Worm (Caenorhabditis elegans) whole organism, L2 larva: Measurements from ENCODE around the gene srbc-21.
"Not testable (repeated sequence)": the region's sequence is repeated elsewhere in the genome, so short reads cannot be mapped to it uniquely, and the experiment has no call there.

Source experiments
- C34F6.9 ChIP-seq: fragments of 150-350 bp; optimal IDR thresholded peaks from 2 replicates; lab custom pipeline; 2014; ENCODE audit warnings: missing biosample characterization, missing genetic modification characterization
- F13H6.1 ChIP-seq: sonication (generic microtip); optimal IDR thresholded peaks from 2 replicates; lab custom pipeline; 2016; ENCODE audit warnings: missing genetic modification characterization, missing compliant biosample characterization
- R02D3.7 ChIP-seq: fragments of 150-350 bp; optimal IDR thresholded peaks from 2 replicates; lab custom pipeline; 2014; ENCODE audit warnings: missing biosample characterization, missing genetic modification characterization
- Y55F3AM.14 ChIP-seq: fragments of 200-800 bp; sonication (Bioruptor generic); optimal IDR thresholded peaks from 2 replicates; lab custom pipeline; 2018; ENCODE audit warnings: mild to moderate bottlenecking, missing genetic modification characterization, missing compliant biosample characterization
- alr-1 ChIP-seq: fragments of 150-350 bp; optimal IDR thresholded peaks from 2 replicates; lab custom pipeline; 2014; ENCODE audit warnings: missing biosample characterization, missing genetic modification characterization
- ama-1 ChIP-seq: fragments of 150-350 bp; optimal IDR thresholded peaks from 2 replicates; lab custom pipeline; 2018; ENCODE audit warnings: inconsistent platforms
- ceh-82 ChIP-seq: fragments of 150-350 bp; optimal IDR thresholded peaks from 2 replicates; lab custom pipeline; 2014; ENCODE audit warnings: missing biosample characterization, missing genetic modification characterization
- crh-2 ChIP-seq: sonication (generic microtip); optimal IDR thresholded peaks from 2 replicates; lab custom pipeline; 2017; ENCODE audit warnings: missing biosample characterization, missing genetic modification characterization
- dmd-4 ChIP-seq: sonication (generic microtip); optimal IDR thresholded peaks from 2 replicates; lab custom pipeline; 2017; ENCODE audit warnings: missing biosample characterization, missing genetic modification characterization
- egl-27 ChIP-seq: sonication (generic microtip); optimal IDR thresholded peaks from 3 replicates; lab custom pipeline; 2017; ENCODE audit warnings: missing biosample characterization, missing genetic modification reagents, missing genetic modification characterization
- elt-1 ChIP-seq: fragments of 150-350 bp; optimal IDR thresholded peaks from 2 replicates; lab custom pipeline; 2014; ENCODE audit warnings: missing biosample characterization, missing genetic modification characterization
- elt-3 ChIP-seq: sonication (generic microtip); optimal IDR thresholded peaks from 2 replicates; lab custom pipeline; 2017; ENCODE audit warnings: missing biosample characterization, missing genetic modification characterization
- gmeb-1 ChIP-seq: fragments of 150-350 bp; optimal IDR thresholded peaks from 2 replicates; lab custom pipeline; 2014; ENCODE audit warnings: missing biosample characterization, missing genetic modification characterization
- lin-11 ChIP-seq: fragments of 150-350 bp; sonication (generic microtip); optimal IDR thresholded peaks from 2 replicates; lab custom pipeline; 2014; ENCODE audit warnings: missing biosample characterization, missing genetic modification characterization, inconsistent platforms, mixed read lengths
- lin-39 ChIP-seq: fragments of 150-350 bp; optimal IDR thresholded peaks from 2 replicates; lab custom pipeline; 2014; ENCODE audit warnings: missing biosample characterization, missing genetic modification reagents, missing genetic modification characterization
- mab-5 ChIP-seq: fragments of 150-350 bp; optimal IDR thresholded peaks from 2 replicates; lab custom pipeline; 2014; ENCODE audit warnings: missing biosample characterization, missing genetic modification characterization
- mbf-1 ChIP-seq: sonication (generic microtip); optimal IDR thresholded peaks from 2 replicates; lab custom pipeline; 2017; ENCODE audit warnings: missing biosample characterization, missing genetic modification characterization
- nhr-10 ChIP-seq: sonication (generic microtip); optimal IDR thresholded peaks from 2 replicates; lab custom pipeline; 2017; ENCODE audit warnings: missing biosample characterization, missing genetic modification characterization
- nhr-12 ChIP-seq: fragments of 150-350 bp; optimal IDR thresholded peaks from 2 replicates; lab custom pipeline; 2014; ENCODE audit warnings: missing biosample characterization, missing genetic modification characterization
- nhr-129 ChIP-seq: fragments of 150-350 bp; optimal IDR thresholded peaks from 2 replicates; lab custom pipeline; 2014; ENCODE audit warnings: missing biosample characterization, missing genetic modification characterization
- nhr-21 ChIP-seq: fragments of 150-350 bp; optimal IDR thresholded peaks from 2 replicates; lab custom pipeline; 2014; ENCODE audit warnings: missing biosample characterization, missing genetic modification characterization
- nhr-23 ChIP-seq: fragments of 150-350 bp; optimal IDR thresholded peaks from 2 replicates; lab custom pipeline; 2014; ENCODE audit warnings: missing biosample characterization, missing genetic modification reagents, missing genetic modification characterization
- nhr-237 ChIP-seq: fragments of 150-350 bp; optimal IDR thresholded peaks from 2 replicates; lab custom pipeline; 2014; ENCODE audit warnings: missing biosample characterization, missing genetic modification characterization
- nhr-77 ChIP-seq: fragments of 150-350 bp; optimal IDR thresholded peaks from 2 replicates; lab custom pipeline; 2014; ENCODE audit warnings: missing biosample characterization, missing genetic modification characterization
- sem-4 ChIP-seq: fragments of 150-350 bp; optimal IDR thresholded peaks from 2 replicates; lab custom pipeline; 2014; ENCODE audit warnings: missing biosample characterization, missing genetic modification reagents, missing genetic modification characterization
- skn-1 ChIP-seq: sonication (generic microtip); optimal IDR thresholded peaks from 2 replicates; lab custom pipeline; 2017; ENCODE audit warnings: missing biosample characterization, missing genetic modification characterization
- sma-3 ChIP-seq: sonication (generic microtip); optimal IDR thresholded peaks from 2 replicates; lab custom pipeline; 2016; ENCODE audit warnings: missing genetic modification reagents, missing genetic modification characterization, missing compliant biosample characterization
- snpc-4 ChIP-seq: fragments of 150-350 bp; optimal IDR thresholded peaks from 2 replicates; lab custom pipeline; 2014; ENCODE audit warnings: missing biosample characterization, missing genetic modification characterization
- unc-55 ChIP-seq: fragments of 150-350 bp; sonication (generic microtip); optimal IDR thresholded peaks from 3 replicates; lab custom pipeline; 2014; ENCODE audit warnings: missing biosample characterization, missing genetic modification reagents, missing genetic modification characterization
- unc-62 ChIP-seq: fragments of 150-350 bp; optimal IDR thresholded peaks from 2 replicates; lab custom pipeline; 2014; ENCODE audit warnings: missing biosample characterization, missing genetic modification reagents, missing genetic modification characterization
- ztf-1 ChIP-seq: fragments of 200-800 bp; sonication (Bioruptor generic); conservative IDR thresholded peaks from 2 replicates; pipeline ENCODE4 v1.3.6; 2022; ENCODE audit warnings: missing genetic modification characterization, missing compliant biosample characterization
- ztf-11 ChIP-seq: sonication (generic microtip); optimal IDR thresholded peaks from 2 replicates; lab custom pipeline; 2017; ENCODE audit warnings: missing biosample characterization, missing genetic modification characterization

The srbc-21 gene

ce11 chrV:2137010-2137409 is 18.3 kb upstream of the srbc-21 start:
- no peak for TF ChIP-seq crh-2 (tag; lab: Kevin White, UChicago)
- TF ChIP-seq alr-1 (tag; lab: Kevin White, UChicago), result no peak
- TF ChIP-seq mab-5 (tag; lab: Kevin White, UChicago), result no peak
- no peak for TF ChIP-seq nhr-129 (tag; lab: Kevin White, UChicago)
- no peak for TF ChIP-seq ztf-11 (tag; lab: Kevin White, UChicago)
- TF ChIP-seq snpc-4, result no peak
- no peak for TF ChIP-seq mbf-1
- TF ChIP-seq dmd-4 (tag; lab: Kevin White, UChicago), result no peak
- TF ChIP-seq elt-1, result no peak
- TF ChIP-seq ceh-82 (tag; lab: Kevin White, UChicago), result no peak
- no peak for TF ChIP-seq ztf-1 (GFP tag; lab: Robert Waterston, UW)
- TF ChIP-seq nhr-10, result no peak
- TF ChIP-seq, all 48 proteins: peak for 0

ce11 chrV:2138287-2138686 is 17.0 kb upstream of the srbc-21 start:
- no peak for TF ChIP-seq R02D3.7 (tag; lab: Kevin White, UChicago)
- peak; percentile 98 for TF ChIP-seq nhr-129 (tag; lab: Kevin White, UChicago)

- TF ChIP-seq ceh-82 (tag; lab: Kevin White, UChicago) (no peak), lin-11 (tag; lab: Kevin White, UChicago) (no peak), nhr-23 (tag; lab: Kevin White, UChicago) (no peak), F13H6.1 (tag; lab: Kevin White, UChicago) (no peak), sem-4 (no peak), nhr-237 (tag; lab: Kevin White, UChicago) (no peak), nhr-21 (tag; lab: Kevin White, UChicago) (no peak), nhr-77 (tag; lab: Kevin White, UChicago) (no peak), dmd-4 (tag; lab: Kevin White, UChicago) (no peak), lin-39 (no peak)
Observed at ce11 chrV:2139918-2140317, 15.4 kb upstream of the srbc-21 start, which contains the start of gene F22F7.7. Gene F22F7.7, minus strand, starts transcription at chrV:2140042.

- TF ChIP-seq F13H6.1, lin-11, elt-3 (tag; lab: Kevin White, UChicago): not testable (repeated sequence)
Observed at ce11 chrV:2144408-2144807, 10.9 kb upstream of the srbc-21 start, which contains the start of gene F22F7.12. Gene F22F7.12, minus strand, starts transcription at chrV:2144508.

ce11 chrV:2146044-2146443 is 9.3 kb upstream of the srbc-21 start, which contains the start of gene str-52:
Gene str-52, minus strand, starts transcription at chrV:2146144.
- TF ChIP-seq nhr-10 (no peak), F13H6.1 (tag; lab: Kevin White, UChicago) (no peak), ceh-82 (tag; lab: Kevin White, UChicago) (no peak), unc-55 (GFP tag; lab: Kevin White, UChicago) (no peak), sma-3 (no peak), C34F6.9 (tag; lab: Kevin White, UChicago) (no peak), unc-62 (no peak), skn-1 (no peak), lin-11 (tag; lab: Kevin White, UChicago) (no peak), gmeb-1 (tag; lab: Kevin White, UChicago) (no peak), Y55F3AM.14 (no peak), snpc-4 (no peak), nhr-129 (tag; lab: Kevin White, UChicago) (no peak), ama-1 (no peak), nhr-12 (tag; lab: Kevin White, UChicago) (no peak)

- no peak for TF ChIP-seq C34F6.9 (tag; lab: Kevin White, UChicago)
- TF ChIP-seq sma-3, result no peak
- no peak for TF ChIP-seq nhr-10
- TF ChIP-seq egl-27 (tag; lab: Kevin White, UChicago), result no peak
- TF ChIP-seq F13H6.1 (tag; lab: Kevin White, UChicago), result no peak
Observed at ce11 chrV:2146795-2147194, 8.5 kb upstream of the srbc-21 start, which contains the start of gene srbc-20. Gene srbc-20, plus strand, starts transcription at chrV:2147095.
